Worm (Caenorhabditis elegans) whole organism, L2 larva: ENCODE data around the gene F41E6.17.

ENCODE experiments used
- C34F6.9 ChIP-seq: fragments of 150-350 bp; optimal IDR thresholded peaks from 2 replicates; lab custom pipeline; 2014; ENCODE audit warnings: missing biosample characterization, missing genetic modification characterization
- F13H6.1 ChIP-seq: sonication (generic microtip); optimal IDR thresholded peaks from 2 replicates; lab custom pipeline; 2016; ENCODE audit warnings: missing genetic modification characterization, missing compliant biosample characterization
- R02D3.7 ChIP-seq: fragments of 150-350 bp; optimal IDR thresholded peaks from 2 replicates; lab custom pipeline; 2014; ENCODE audit warnings: missing biosample characterization, missing genetic modification characterization
- Y55F3AM.14 ChIP-seq: fragments of 200-800 bp; sonication (Bioruptor generic); optimal IDR thresholded peaks from 2 replicates; lab custom pipeline; 2018; ENCODE audit warnings: mild to moderate bottlenecking, missing genetic modification characterization, missing compliant biosample characterization
- ZK546.5 ChIP-seq: sonication (generic microtip); optimal IDR thresholded peaks from 2 replicates; lab custom pipeline; 2017; ENCODE audit warnings: missing biosample characterization, missing genetic modification characterization
- alr-1 ChIP-seq: fragments of 150-350 bp; optimal IDR thresholded peaks from 2 replicates; lab custom pipeline; 2014; ENCODE audit warnings: missing biosample characterization, missing genetic modification characterization
- aly-2 ChIP-seq: fragments of 150-350 bp; optimal IDR thresholded peaks from 2 replicates; lab custom pipeline; 2014; ENCODE audit warnings: missing biosample characterization, missing genetic modification characterization
- ama-1 ChIP-seq: fragments of 150-350 bp; optimal IDR thresholded peaks from 2 replicates; lab custom pipeline; 2018; ENCODE audit warnings: inconsistent platforms
- blmp-1 ChIP-seq: sonication (generic microtip); optimal IDR thresholded peaks from 2 replicates; lab custom pipeline; 2017; ENCODE audit warnings: missing genetic modification characterization, mild to moderate bottlenecking, missing compliant biosample characterization, antibody characterized with exemption, moderate library complexity; ENCODE audit not compliant: insufficient read depth
- ceh-16 ChIP-seq: fragments of 150-350 bp; optimal IDR thresholded peaks from 2 replicates; lab custom pipeline; 2014; ENCODE audit warnings: missing biosample characterization, missing genetic modification characterization
- ceh-82 ChIP-seq: fragments of 150-350 bp; optimal IDR thresholded peaks from 2 replicates; lab custom pipeline; 2014; ENCODE audit warnings: missing biosample characterization, missing genetic modification characterization
- crh-2 ChIP-seq: sonication (generic microtip); optimal IDR thresholded peaks from 2 replicates; lab custom pipeline; 2017; ENCODE audit warnings: missing biosample characterization, missing genetic modification characterization
- dmd-4 ChIP-seq: sonication (generic microtip); optimal IDR thresholded peaks from 2 replicates; lab custom pipeline; 2017; ENCODE audit warnings: missing biosample characterization, missing genetic modification characterization
- egl-27 ChIP-seq: sonication (generic microtip); optimal IDR thresholded peaks from 3 replicates; lab custom pipeline; 2017; ENCODE audit warnings: missing biosample characterization, missing genetic modification reagents, missing genetic modification characterization
- elt-1 ChIP-seq: fragments of 150-350 bp; optimal IDR thresholded peaks from 2 replicates; lab custom pipeline; 2014; ENCODE audit warnings: missing biosample characterization, missing genetic modification characterization
- elt-3 ChIP-seq: sonication (generic microtip); optimal IDR thresholded peaks from 2 replicates; lab custom pipeline; 2017; ENCODE audit warnings: missing biosample characterization, missing genetic modification characterization
- fos-1 ChIP-seq: fragments of 150-350 bp; optimal IDR thresholded peaks from 2 replicates; lab custom pipeline; 2014; ENCODE audit warnings: missing biosample characterization, missing genetic modification characterization
- gmeb-1 ChIP-seq: fragments of 150-350 bp; optimal IDR thresholded peaks from 2 replicates; lab custom pipeline; 2014; ENCODE audit warnings: missing biosample characterization, missing genetic modification characterization
- lin-11 ChIP-seq: fragments of 150-350 bp; sonication (generic microtip); optimal IDR thresholded peaks from 2 replicates; lab custom pipeline; 2014; ENCODE audit warnings: missing biosample characterization, missing genetic modification characterization, inconsistent platforms, mixed read lengths
- lin-13 ChIP-seq: fragments of 150-350 bp; optimal IDR thresholded peaks from 2 replicates; lab custom pipeline; 2014; ENCODE audit warnings: missing biosample characterization, missing genetic modification reagents, missing genetic modification characterization
- lin-39 ChIP-seq: fragments of 150-350 bp; optimal IDR thresholded peaks from 2 replicates; lab custom pipeline; 2014; ENCODE audit warnings: missing biosample characterization, missing genetic modification reagents, missing genetic modification characterization
- lsy-2 ChIP-seq, 2 experiments: fragments of 150-350 bp in 1 of 2; sonication (generic microtip) in 1 of 2; optimal IDR thresholded peaks; 2 replicates each; lab custom pipeline; 2014 to 2017; ENCODE audit warnings: missing biosample characterization in 2 of 2, missing genetic modification characterization in 2 of 2
- mab-5 ChIP-seq: fragments of 150-350 bp; optimal IDR thresholded peaks from 2 replicates; lab custom pipeline; 2014; ENCODE audit warnings: missing biosample characterization, missing genetic modification characterization
- mbf-1 ChIP-seq: sonication (generic microtip); optimal IDR thresholded peaks from 2 replicates; lab custom pipeline; 2017; ENCODE audit warnings: missing biosample characterization, missing genetic modification characterization
- mdl-1 ChIP-seq, 2 experiments: fragments of 150-350 bp in 1 of 2; sonication (generic microtip) in 1 of 2; optimal IDR thresholded peaks; 2 replicates each; lab custom pipeline; 2017; ENCODE audit warnings: missing biosample characterization in 2 of 2, missing genetic modification characterization in 2 of 2
- nhr-10 ChIP-seq: sonication (generic microtip); optimal IDR thresholded peaks from 2 replicates; lab custom pipeline; 2017; ENCODE audit warnings: missing biosample characterization, missing genetic modification characterization
- nhr-11 ChIP-seq: fragments of 150-350 bp; optimal IDR thresholded peaks from 2 replicates; lab custom pipeline; 2014; ENCODE audit warnings: missing biosample characterization, missing genetic modification characterization
- nhr-12 ChIP-seq: fragments of 150-350 bp; optimal IDR thresholded peaks from 2 replicates; lab custom pipeline; 2014; ENCODE audit warnings: missing biosample characterization, missing genetic modification characterization
- nhr-129 ChIP-seq: fragments of 150-350 bp; optimal IDR thresholded peaks from 2 replicates; lab custom pipeline; 2014; ENCODE audit warnings: missing biosample characterization, missing genetic modification characterization
- nhr-21 ChIP-seq: fragments of 150-350 bp; optimal IDR thresholded peaks from 2 replicates; lab custom pipeline; 2014; ENCODE audit warnings: missing biosample characterization, missing genetic modification characterization
- nhr-23 ChIP-seq: fragments of 150-350 bp; optimal IDR thresholded peaks from 2 replicates; lab custom pipeline; 2014; ENCODE audit warnings: missing biosample characterization, missing genetic modification reagents, missing genetic modification characterization
- nhr-237 ChIP-seq: fragments of 150-350 bp; optimal IDR thresholded peaks from 2 replicates; lab custom pipeline; 2014; ENCODE audit warnings: missing biosample characterization, missing genetic modification characterization
- nhr-25 ChIP-seq: fragments of 150-350 bp; sonication (generic microtip); optimal IDR thresholded peaks from 3 replicates; lab custom pipeline; 2014; ENCODE audit warnings: missing biosample characterization, missing genetic modification characterization
- nhr-6 ChIP-seq: fragments of 150-350 bp; optimal IDR thresholded peaks from 2 replicates; lab custom pipeline; 2014; ENCODE audit warnings: missing biosample characterization, missing genetic modification characterization
- nhr-77 ChIP-seq: fragments of 150-350 bp; optimal IDR thresholded peaks from 2 replicates; lab custom pipeline; 2014; ENCODE audit warnings: missing biosample characterization, missing genetic modification characterization
- peb-1 ChIP-seq: fragments of 150-350 bp; optimal IDR thresholded peaks from 2 replicates; lab custom pipeline; 2014; ENCODE audit warnings: missing biosample characterization, missing genetic modification characterization
- sem-4 ChIP-seq: fragments of 150-350 bp; optimal IDR thresholded peaks from 2 replicates; lab custom pipeline; 2014; ENCODE audit warnings: missing biosample characterization, missing genetic modification reagents, missing genetic modification characterization
- skn-1 ChIP-seq: sonication (generic microtip); optimal IDR thresholded peaks from 2 replicates; lab custom pipeline; 2017; ENCODE audit warnings: missing biosample characterization, missing genetic modification characterization
- sma-3 ChIP-seq: sonication (generic microtip); optimal IDR thresholded peaks from 2 replicates; lab custom pipeline; 2016; ENCODE audit warnings: missing genetic modification reagents, missing genetic modification characterization, missing compliant biosample characterization
- sma-9 ChIP-seq, 2 experiments: fragments of 150-350 bp in 1 of 2; sonication (generic microtip) in 1 of 2; optimal IDR thresholded peaks; 2 replicates each; lab custom pipeline; 2014 to 2016; ENCODE audit warnings: missing genetic modification characterization in 2 of 2, mild to moderate bottlenecking in 1 of 2, missing biosample characterization in 1 of 2, missing compliant biosample characterization in 1 of 2, missing genetic modification reagents in 1 of 2, moderate library complexity in 1 of 2
- snpc-4 ChIP-seq: fragments of 150-350 bp; optimal IDR thresholded peaks from 2 replicates; lab custom pipeline; 2014; ENCODE audit warnings: missing biosample characterization, missing genetic modification characterization
- unc-39 ChIP-seq: fragments of 150-350 bp; optimal IDR thresholded peaks from 2 replicates; lab custom pipeline; 2014; ENCODE audit warnings: missing biosample characterization, missing genetic modification characterization
- unc-55 ChIP-seq: fragments of 150-350 bp; sonication (generic microtip); optimal IDR thresholded peaks from 3 replicates; lab custom pipeline; 2014; ENCODE audit warnings: missing biosample characterization, missing genetic modification reagents, missing genetic modification characterization
- unc-62 ChIP-seq: fragments of 150-350 bp; optimal IDR thresholded peaks from 2 replicates; lab custom pipeline; 2014; ENCODE audit warnings: missing biosample characterization, missing genetic modification reagents, missing genetic modification characterization
- zag-1 ChIP-seq: fragments of 150-350 bp; optimal IDR thresholded peaks from 2 replicates; lab custom pipeline; 2014; ENCODE audit warnings: missing biosample characterization, missing genetic modification characterization
- ztf-1 ChIP-seq: fragments of 200-800 bp; sonication (Bioruptor generic); conservative IDR thresholded peaks from 2 replicates; pipeline ENCODE4 v1.3.6; 2022; ENCODE audit warnings: missing genetic modification characterization, missing compliant biosample characterization
- ztf-11 ChIP-seq: sonication (generic microtip); optimal IDR thresholded peaks from 2 replicates; lab custom pipeline; 2017; ENCODE audit warnings: missing biosample characterization, missing genetic modification characterization
- ztf-4 ChIP-seq: fragments of 150-350 bp; optimal IDR thresholded peaks from 2 replicates; lab custom pipeline; 2014; ENCODE audit warnings: missing biosample characterization, missing genetic modification characterization

The F41E6.17 gene

ce11 chrV:8609776-8610529, 13.9 kb upstream of the F41E6.17 start:
- TF ChIP-seq unc-55 (peak; percentile 17), nhr-21 (tag; lab: Kevin White, UChicago) (peak; percentile 50), sma-9 (GFP tag; optimal IDR thresholded peaks at IDR 0.05; lab: Kevin White, UChicago) (no peak), sma-9 (tag; optimal IDR thresholded peaks at IDR 0.05; lab: Kevin White, UChicago) (no peak), aly-2 (tag; lab: Kevin White, UChicago) (no peak), nhr-129 (tag; lab: Kevin White, UChicago) (peak; percentile 45), fos-1 (tag; lab: Kevin White, UChicago) (peak; percentile 7), F13H6.1 (tag; lab: Kevin White, UChicago) (peak; percentile 10), mdl-1 (tag; optimal IDR thresholded peaks at IDR 0.05; lab: Kevin White, UChicago) (peak in 1 of 2 experiments; percentile 16)

DNA sequence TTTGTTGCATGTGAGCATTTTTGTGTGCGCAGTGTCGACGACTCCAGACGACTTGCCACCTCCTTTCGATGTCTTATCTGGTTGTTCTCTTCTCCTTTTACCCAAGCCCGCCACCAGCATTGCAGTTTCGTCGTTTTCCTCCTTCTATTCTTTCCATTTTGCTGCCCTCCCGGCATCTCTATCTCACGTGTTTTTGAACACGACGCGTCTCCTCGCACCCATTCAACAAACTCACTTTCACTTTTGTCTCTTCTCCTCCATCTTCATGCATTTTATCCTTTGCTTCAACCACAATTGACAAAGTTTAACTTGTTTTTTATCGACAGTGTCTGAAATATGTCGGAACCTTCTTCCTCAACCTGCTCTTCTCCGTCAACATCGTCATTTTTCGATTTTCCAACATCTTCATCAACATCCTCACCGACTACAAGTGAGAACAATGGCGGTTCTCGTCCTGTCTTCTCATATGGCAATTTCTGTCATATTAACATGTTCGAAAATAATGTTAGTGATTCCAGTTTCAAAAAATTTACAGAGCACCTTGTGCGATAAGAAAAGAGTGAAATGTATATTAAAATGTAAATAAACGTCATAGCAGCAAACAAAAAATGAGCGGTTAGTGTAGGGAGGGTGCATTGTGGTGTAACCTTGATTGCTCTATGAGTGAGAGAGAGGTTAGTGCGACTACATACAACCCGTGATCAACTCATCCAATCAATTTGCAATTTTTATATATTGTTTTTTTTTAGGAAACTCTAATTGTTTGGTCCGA, 13.1 kb upstream of the F41E6.17 start, which contains the start of gene fip-4:
fip-4 (minus strand) TSS at position 636 of the 772 bp plus-strand sequence.
- no peak for TF ChIP-seq peb-1 (tag; lab: Kevin White, UChicago)
- TF ChIP-seq ztf-1 (GFP tag; lab: Robert Waterston, UW) = no peak
- no peak for TF ChIP-seq alr-1 (tag; lab: Kevin White, UChicago)
- TF ChIP-seq zag-1 (tag; lab: Kevin White, UChicago) = no peak
- TF ChIP-seq elt-1 (tag; lab: Kevin White, UChicago) = no peak
- peak; percentile 44 for TF ChIP-seq nhr-21 (tag; lab: Kevin White, UChicago)
- TF ChIP-seq dmd-4 = no peak
- no peak for TF ChIP-seq snpc-4 (tag; lab: Kevin White, UChicago)
- TF ChIP-seq ztf-11 = no peak
- peak; percentile 55 for TF ChIP-seq ama-1 (lab: Kevin White, UChicago)
- no peak for TF ChIP-seq lin-39 (tag; lab: Kevin White, UChicago)
- TF ChIP-seq ZK546.5 (tag; lab: Kevin White, UChicago) = no peak
- TF ChIP-seq sma-3 (GFP tag; lab: Kevin White, UChicago) = peak; percentile 29
- peak; percentile 79 for TF ChIP-seq nhr-25 (tag; lab: Kevin White, UChicago)
- no peak for TF ChIP-seq egl-27 (tag; lab: Kevin White, UChicago)
- TF ChIP-seq ceh-82 = no peak
- no peak for TF ChIP-seq aly-2 (tag; lab: Kevin White, UChicago)
- TF ChIP-seq unc-55 = no peak
- no peak for TF ChIP-seq nhr-12 (tag; lab: Kevin White, UChicago)
- TF ChIP-seq crh-2 = no peak
- TF ChIP-seq lin-11 (tag; lab: Kevin White, UChicago) = no peak
- no peak for TF ChIP-seq nhr-6 (tag; lab: Kevin White, UChicago)
- TF ChIP-seq nhr-237 (tag; lab: Kevin White, UChicago) = no peak
- TF ChIP-seq Y55F3AM.14 = no peak
- TF ChIP-seq mdl-1 (tag; optimal IDR thresholded peaks at IDR 0.05; lab: Kevin White, UChicago) = peak in 1 of 2 experiments; percentile 34
- TF ChIP-seq lsy-2 (tag; optimal IDR thresholded peaks at IDR 0.05; lab: Kevin White, UChicago) = peak in 1 of 2 experiments; percentile 22
- TF ChIP-seq nhr-11 (tag; lab: Kevin White, UChicago) = no peak
- TF ChIP-seq blmp-1 (tag; lab: Kevin White, UChicago) = peak; percentile 98
- TF ChIP-seq ceh-16 = no peak
- TF ChIP-seq nhr-77 = no peak
- TF ChIP-seq fos-1 (tag; lab: Kevin White, UChicago) = peak; percentile 43
- peak; percentile 70 for TF ChIP-seq sma-9 (GFP tag; optimal IDR thresholded peaks at IDR 0.05; lab: Kevin White, UChicago)
- TF ChIP-seq sma-9 (tag; optimal IDR thresholded peaks at IDR 0.05; lab: Kevin White, UChicago) = no peak
- no peak for TF ChIP-seq unc-62 (GFP tag; lab: Kevin White, UChicago)
- TF ChIP-seq unc-39 = no peak
- TF ChIP-seq nhr-10 = no peak
- peak; percentile 7 for TF ChIP-seq F13H6.1 (tag; lab: Kevin White, UChicago)
- no peak for TF ChIP-seq nhr-23
- no peak for TF ChIP-seq mab-5
- TF ChIP-seq skn-1 (tag; lab: Kevin White, UChicago) = no peak
- no peak for TF ChIP-seq lin-13 (GFP tag; lab: Kevin White, UChicago)
- TF ChIP-seq elt-3 (tag; lab: Kevin White, UChicago) = no peak
- peak; percentile 45 for TF ChIP-seq C34F6.9 (tag; lab: Kevin White, UChicago)
- TF ChIP-seq mbf-1 (tag; lab: Kevin White, UChicago) = no peak
- TF ChIP-seq gmeb-1 = no peak
- no peak for TF ChIP-seq ztf-4 (tag; lab: Kevin White, UChicago)
- peak; percentile 46 for TF ChIP-seq nhr-129 (tag; lab: Kevin White, UChicago)
- TF ChIP-seq R02D3.7 (tag; lab: Kevin White, UChicago) = no peak
- peak; percentile 28 for TF ChIP-seq sem-4 (tag; lab: Kevin White, UChicago)
